Worm (Caenorhabditis elegans): ENCODE data around the gene gldi-4.
A peak's percentile ranks its signal among the peaks of the same experiment; 100 is the strongest.

Gene gldi-4

DNA sequence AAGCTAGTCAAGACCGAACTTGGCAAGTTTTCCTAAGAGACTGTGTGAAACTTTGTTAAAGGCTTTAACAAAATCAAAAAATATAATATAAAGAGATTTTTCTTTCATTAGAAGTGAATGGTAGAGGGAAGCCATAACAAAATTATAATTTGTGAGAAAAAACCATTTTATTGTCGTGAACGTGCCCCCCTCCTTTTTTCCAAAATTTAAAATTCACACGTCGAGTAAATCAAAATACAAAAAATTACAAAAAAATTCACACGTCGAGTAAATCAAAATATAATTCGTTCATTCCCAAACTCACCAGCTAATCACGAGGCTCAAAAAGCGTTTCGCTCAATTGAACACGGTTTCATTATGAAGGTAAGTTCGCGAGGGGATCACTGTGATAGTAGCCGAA, 7.9 kb upstream of the gldi-4 start, which contains the start of gene C25A8.2:
C25A8.2 (plus strand) TSS at position 301 of the 400 bp plus-strand sequence.
- no peak for TF ChIP-seq dsc-1 (tag; optimal IDR thresholded peaks at IDR 0.05)
- no peak for TF ChIP-seq rnt-1 (tag; optimal IDR thresholded peaks at IDR 0.05)
- TF ChIP-seq nhr-76 (tag; optimal IDR thresholded peaks at IDR 0.05), result no peak
- TF ChIP-seq snpc-4 (tag; optimal IDR thresholded peaks at IDR 0.05), result no peak

DNA sequence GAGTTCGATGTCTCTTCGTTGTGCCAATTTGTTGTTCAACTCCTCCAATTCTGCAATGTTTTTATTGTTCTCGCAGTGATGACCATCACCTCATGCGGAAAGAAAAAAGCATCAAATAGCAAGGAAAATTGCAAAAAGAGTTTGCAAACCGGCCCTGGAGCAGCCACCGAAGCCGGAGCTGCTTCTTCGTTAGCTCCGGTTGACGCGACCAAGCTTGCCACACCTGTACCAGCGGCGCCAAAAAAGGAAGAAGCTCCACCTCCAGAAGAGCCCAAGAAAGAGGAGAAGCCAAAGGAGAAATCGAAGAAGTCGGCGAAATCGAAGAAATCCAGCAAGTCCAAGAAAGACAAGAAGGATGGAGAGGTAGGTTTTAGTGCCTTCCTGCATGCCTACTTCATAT, 7.2 kb upstream of the gldi-4 start:
- no peak for TF ChIP-seq ama-1 (optimal IDR thresholded peaks at IDR 0.05)
- no peak for TF ChIP-seq ceh-8 (GFP tag; optimal IDR thresholded peaks at IDR 0.05)

DNA sequence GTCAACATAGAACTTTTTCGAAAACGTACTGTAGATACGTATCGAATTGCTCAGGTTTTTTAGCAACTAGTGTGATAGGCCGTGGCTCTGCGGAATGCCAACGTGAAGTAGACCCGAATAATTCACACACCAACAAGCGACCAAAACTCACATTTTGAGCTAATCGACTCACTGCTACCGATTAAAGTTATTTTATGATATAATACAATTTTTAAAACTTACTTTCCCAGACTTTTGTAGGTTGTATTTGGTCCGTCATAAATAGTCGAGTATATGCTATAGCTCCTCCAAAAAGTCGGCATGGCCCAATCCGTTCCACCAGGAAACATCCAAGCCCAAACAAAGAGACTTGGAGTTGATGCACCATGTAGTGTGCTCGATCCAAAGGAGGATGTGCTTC, 6.6 kb upstream of the gldi-4 start, which contains the start of gene C25A8.1:
C25A8.1 (plus strand) TSS at position 301 of the 400 bp plus-strand sequence.
- TF ChIP-seq swsn-7 (tag; optimal IDR thresholded peaks at IDR 0.05), result no peak
- TF ChIP-seq tlp-1 (tag; optimal IDR thresholded peaks at IDR 0.05), result no peak
- TF ChIP-seq nhr-20 (tag; optimal IDR thresholded peaks at IDR 0.05), result no peak
- no peak for TF ChIP-seq lir-3 (tag; optimal IDR thresholded peaks at IDR 0.05; ENCODE audit: poor library complexity)
- no peak for TF ChIP-seq unc-98 (GFP tag; IDR thresholded peaks at IDR 0.05)
- TF ChIP-seq zag-1 (tag; optimal IDR thresholded peaks at IDR 0.05), result no peak
- no peak for TF ChIP-seq efl-1 (optimal IDR thresholded peaks at IDR 0.05)
- peak in 1 of 2 experiments; percentile 15 for TF ChIP-seq efl-1 (GFP tag; optimal IDR thresholded peaks at IDR 0.05 in 1 of 2)
- no peak for TF ChIP-seq ceh-63 (GFP tag; optimal IDR thresholded peaks at IDR 0.05)
- TF ChIP-seq unc-62 (GFP tag; optimal IDR thresholded peaks at IDR 0.05), result no peak

DNA sequence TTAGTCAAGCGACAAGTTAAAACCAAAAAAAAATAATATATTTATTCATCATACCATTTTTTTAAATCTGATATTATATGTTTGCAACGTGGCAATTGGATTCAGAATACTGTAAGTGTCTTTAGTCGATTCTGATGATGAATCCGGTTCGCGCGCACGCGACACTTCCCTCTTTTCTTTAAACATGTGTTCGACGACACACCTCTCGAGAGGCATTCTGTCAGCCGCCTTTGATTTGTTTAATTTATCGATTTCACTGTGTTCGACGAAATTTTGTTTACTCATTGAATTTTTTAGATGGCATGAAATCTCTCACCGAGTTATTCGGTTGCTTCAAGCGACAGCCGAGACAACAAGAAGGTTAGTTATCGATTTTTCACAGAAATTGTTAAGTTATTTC, 5.7 kb upstream of the gldi-4 start, which contains the start of gene trxr-1:
trxr-1 (plus strand) TSS at position 227 of the 400 bp plus-strand sequence.
- TF ChIP-seq lin-14 (GFP tag; optimal IDR thresholded peaks at IDR 0.05), result peak; percentile 11
- TF ChIP-seq mef-2 (tag; optimal IDR thresholded peaks at IDR 0.05), result no peak

DNA sequence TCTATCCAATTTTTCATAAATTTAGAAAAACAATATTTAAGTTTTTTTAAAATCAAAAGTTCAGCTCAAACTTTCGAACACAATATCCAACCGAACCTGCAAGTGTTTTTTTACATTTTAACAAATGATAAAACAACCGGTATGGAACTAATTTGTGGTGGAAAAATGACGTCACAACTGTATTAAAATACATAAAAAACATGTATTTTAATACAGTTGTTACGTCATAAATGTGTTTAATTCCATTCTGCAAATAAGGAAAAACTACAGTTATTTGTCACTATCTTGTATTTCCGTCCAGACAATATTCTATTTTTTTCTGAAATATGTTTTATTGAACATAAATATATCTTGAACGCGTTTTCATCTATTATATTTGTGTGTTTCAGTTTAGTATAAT, 5.2 kb upstream of the gldi-4 start:
- TF ChIP-seq nhr-28 (tag; optimal IDR thresholded peaks at IDR 0.05), result no peak
- TF ChIP-seq egl-27 (tag; optimal IDR thresholded peaks at IDR 0.05), result no peak
- TF ChIP-seq hlh-4 (tag; optimal IDR thresholded peaks at IDR 0.05), result no peak
- no peak for TF ChIP-seq nhr-237 (tag; optimal IDR thresholded peaks at IDR 0.05)
- no peak for TF ChIP-seq mep-1 (tag; optimal IDR thresholded peaks at IDR 0.05)
- TF ChIP-seq egl-13 (tag; optimal IDR thresholded peaks at IDR 0.05), result no peak
- TF ChIP-seq lin-39 (tag; optimal IDR thresholded peaks at IDR 0.05), result no peak
- no peak for TF ChIP-seq ets-5 (GFP tag; IDR thresholded peaks at IDR 0.05)
- no peak for TF ChIP-seq dsc-1 (tag; optimal IDR thresholded peaks at IDR 0.05)

DNA sequence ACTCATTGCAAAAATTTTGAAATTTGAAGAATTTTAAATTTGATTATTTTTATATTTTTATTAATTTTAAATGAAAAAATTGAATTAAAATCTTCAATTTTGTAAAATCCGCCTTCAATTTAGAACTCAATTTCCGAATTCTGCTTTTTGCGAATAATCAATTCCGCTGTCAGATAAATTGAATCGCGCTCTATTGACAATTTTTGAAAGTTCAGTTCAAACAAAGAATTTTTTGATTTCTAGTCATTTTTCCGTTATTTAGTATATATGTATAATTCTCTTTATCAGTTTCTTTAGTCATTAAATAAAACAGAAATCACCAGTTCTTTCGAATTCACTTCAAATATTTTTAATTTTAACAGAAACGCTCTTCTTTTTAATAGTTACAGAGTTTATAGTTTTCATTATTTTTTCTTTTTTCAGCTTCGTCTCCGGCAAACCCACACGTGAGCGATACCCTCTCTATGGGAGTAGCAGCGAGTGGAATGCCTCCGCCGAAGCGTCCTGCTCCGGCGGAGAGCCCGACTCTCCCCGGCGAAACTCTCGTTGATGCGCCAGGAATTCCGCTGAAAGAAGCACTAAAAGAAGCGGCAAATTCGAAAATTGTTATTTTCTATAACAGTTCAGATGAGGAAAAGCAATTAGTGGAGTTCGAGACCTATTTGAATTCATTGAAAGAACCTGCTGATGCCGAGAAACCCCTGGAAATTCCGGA, 4.5 kb upstream of the gldi-4 start:
- TF ChIP-seq C16A3.4 (tag; optimal IDR thresholded peaks at IDR 0.05), result peak; percentile 24
- TF ChIP-seq dpl-1 (GFP tag; optimal IDR thresholded peaks at IDR 0.05), result peak in 1 of 3 experiments; percentile 47
- peak; percentile 38 for TF ChIP-seq lin-14 (GFP tag; optimal IDR thresholded peaks at IDR 0.05)
- TF ChIP-seq ces-1 (GFP tag; optimal IDR thresholded peaks at IDR 0.05), result no peak
- no peak for TF ChIP-seq nhr-85 (tag)
- TF ChIP-seq lsy-2 (tag; optimal IDR thresholded peaks at IDR 0.05), result peak in 1 of 2 experiments; percentile 51
- TF ChIP-seq fkh-8 (tag; optimal IDR thresholded peaks at IDR 0.05), result no peak
- TF ChIP-seq snpc-4 (tag; optimal IDR thresholded peaks at IDR 0.05), result no peak
- TF ChIP-seq mep-1 (tag; optimal IDR thresholded peaks at IDR 0.05), result peak; percentile 35
- TF ChIP-seq fkh-10 (GFP tag; optimal IDR thresholded peaks at IDR 0.05), result no peak
- no peak for TF ChIP-seq swsn-7 (tag; optimal IDR thresholded peaks at IDR 0.05)
- TF ChIP-seq blmp-1 (tag; optimal IDR thresholded peaks at IDR 0.05), result peak; percentile 11
- TF ChIP-seq lin-35 (GFP tag; optimal IDR thresholded peaks at IDR 0.05), result peak in 1 of 2 experiments; percentile 36
- no peak for TF ChIP-seq zag-1 (tag; optimal IDR thresholded peaks at IDR 0.05)
